Comparison of ENCODE assay signal across 7 worm cellular contexts in genomic region chrV:14140733-14141132, ce11.
TF ChIP-seq lines count a peak whose summit lies in the region.

No protein-coding gene starts in this region.

TF ChIP-seq in whole organism, L1 larva, 84 proteins besides CTCF, POLR2A, EP300 and RAD21 (continues in another document):
- TF ChIP-seq aly-2 (tag; optimal IDR thresholded peaks at IDR 0.05; lab: Kevin White, UChicago) (no peak), lin-13 (GFP tag; optimal IDR thresholded peaks at IDR 0.05; lab: Kevin White, UChicago) (no peak), lin-35 (GFP tag; optimal IDR thresholded peaks at IDR 0.05; lab: Kevin White, UChicago) (no peak), fkh-10 (GFP tag; optimal IDR thresholded peaks at IDR 0.05; lab: Kevin White, UChicago) (peak; percentile 89), mdl-1 (tag; optimal IDR thresholded peaks at IDR 0.05; lab: Kevin White, UChicago) (no peak), egl-13 (tag; optimal IDR thresholded peaks at IDR 0.05; lab: Kevin White, UChicago) (no peak), jun-1 (tag; optimal IDR thresholded peaks at IDR 0.05; lab: Kevin White, UChicago) (no peak), swsn-7 (tag; optimal IDR thresholded peaks at IDR 0.05; lab: Kevin White, UChicago) (no peak), nhr-47 (tag; optimal IDR thresholded peaks at IDR 0.05; lab: Kevin White, UChicago) (peak; percentile 10), efl-3 (GFP tag; optimal IDR thresholded peaks at IDR 0.05; lab: Kevin White, UChicago) (no peak), nhr-84 (tag; optimal IDR thresholded peaks at IDR 0.05; lab: Kevin White, UChicago) (no peak), C34B4.2 (tag; optimal IDR thresholded peaks at IDR 0.05; lab: Kevin White, UChicago) (no peak), skn-1 (tag; optimal IDR thresholded peaks at IDR 0.05; lab: Kevin White, UChicago) (no peak), ces-1 (GFP tag; optimal IDR thresholded peaks at IDR 0.05; lab: Kevin White, UChicago) (peak; percentile 95)

TF ChIP-seq in whole organism, L2 larva, 48 proteins besides CTCF, POLR2A, EP300 and RAD21:
- TF ChIP-seq nhr-21 (tag; optimal IDR thresholded peaks at IDR 0.05; lab: Kevin White, UChicago) = no peak
- peak in 1 of 2 experiments; percentile 21 for TF ChIP-seq lsy-2 (tag; optimal IDR thresholded peaks at IDR 0.05; lab: Kevin White, UChicago)
- no peak for TF ChIP-seq lin-13 (GFP tag; optimal IDR thresholded peaks at IDR 0.05; lab: Kevin White, UChicago)
- peak; percentile 58 for TF ChIP-seq sem-4 (tag; optimal IDR thresholded peaks at IDR 0.05; lab: Kevin White, UChicago)
- no peak for TF ChIP-seq ama-1 (optimal IDR thresholded peaks at IDR 0.05; lab: Kevin White, UChicago)
- peak; percentile 47 for TF ChIP-seq sma-9 (GFP tag; optimal IDR thresholded peaks at IDR 0.05; lab: Kevin White, UChicago)
- TF ChIP-seq sma-9 (tag; optimal IDR thresholded peaks at IDR 0.05; lab: Kevin White, UChicago) = no peak

TF ChIP-seq in whole organism, L3 larva, 47 proteins besides CTCF, POLR2A, EP300 and RAD21:
- TF ChIP-seq fkh-10 (GFP tag; optimal IDR thresholded peaks at IDR 0.05; lab: Kevin White, UChicago) (peak; percentile 82), unc-39 (tag; optimal IDR thresholded peaks at IDR 0.05; lab: Kevin White, UChicago) (no peak)

TF ChIP-seq in whole organism, L4 larva, 104 proteins besides CTCF, POLR2A, EP300 and RAD21 (continues in another document):
- TF ChIP-seq ctbp-1 (GFP tag; IDR thresholded peaks at IDR 0.05; lab: Robert Waterston, UW) = 0 out of 2 replicates have a peak, but pooled peaks have one; percentile 8
- TF ChIP-seq nhr-28 (tag; optimal IDR thresholded peaks at IDR 0.05; lab: Kevin White, UChicago) = no peak
- TF ChIP-seq ztf-11 (tag; optimal IDR thresholded peaks at IDR 0.05; lab: Kevin White, UChicago) = no peak
- TF ChIP-seq lin-39 (tag; optimal IDR thresholded peaks at IDR 0.05; lab: Kevin White, UChicago) = no peak
- TF ChIP-seq ceh-20 (GFP tag; IDR thresholded peaks at IDR 0.05; lab: Robert Waterston, UW) = no peak
- TF ChIP-seq vab-7 (GFP tag; IDR thresholded peaks at IDR 0.05; lab: Robert Waterston, UW) = no peak
- TF ChIP-seq mdt-29 (GFP tag; IDR thresholded peaks at IDR 0.05; lab: Robert Waterston, UW) = no peak
- TF ChIP-seq Y48G9A.11 (GFP tag; IDR thresholded peaks at IDR 0.05; lab: Robert Waterston, UW) = no peak
- TF ChIP-seq dmd-8 (GFP tag; IDR thresholded peaks at IDR 0.05; lab: Robert Waterston, UW) = no peak
- no peak for TF ChIP-seq snpc-4 (tag; optimal IDR thresholded peaks at IDR 0.05; lab: Kevin White, UChicago)
- TF ChIP-seq nhr-10 (tag; optimal IDR thresholded peaks at IDR 0.05; lab: Kevin White, UChicago) = no peak
- no peak for TF ChIP-seq nhr-111 (GFP tag; optimal IDR thresholded peaks at IDR 0.05; lab: Kevin White, UChicago)
- no peak for TF ChIP-seq nhr-76 (tag; optimal IDR thresholded peaks at IDR 0.05; lab: Kevin White, UChicago)
- no peak for TF ChIP-seq mes-2 (tag; optimal IDR thresholded peaks at IDR 0.05; lab: Kevin White, UChicago; ENCODE audit: poor library complexity, severe bottlenecking)
- TF ChIP-seq zfp-3 (GFP tag; conservative IDR thresholded peaks at IDR 0.05; lab: Robert Waterston, UW) = no peak
- TF ChIP-seq ces-1 (GFP tag; optimal IDR thresholded peaks at IDR 0.05; lab: Kevin White, UChicago) = peak; percentile 96
- TF ChIP-seq mep-1 (tag; optimal IDR thresholded peaks at IDR 0.05; lab: Kevin White, UChicago) = no peak
- TF ChIP-seq attf-4 (tag; optimal IDR thresholded peaks at IDR 0.05; lab: Kevin White, UChicago) = no peak
- TF ChIP-seq nhr-41 (GFP tag; IDR thresholded peaks at IDR 0.05; lab: Robert Waterston, UW) = no peak

TF ChIP-seq in whole organism, late embryonic, 69 proteins besides CTCF, POLR2A, EP300 and RAD21:
- peak; percentile 94 for TF ChIP-seq unc-42 (tag; optimal IDR thresholded peaks at IDR 0.05; lab: Kevin White, UChicago)
- TF ChIP-seq C38D4.7 (GFP tag; optimal IDR thresholded peaks at IDR 0.05; lab: Kevin White, UChicago) = no peak
TF ChIP-seq in whole organism, late embryonic: peak in this region for 1.

TF ChIP-seq in whole organism, mixed stage, embryonic, 35 proteins besides CTCF, POLR2A, EP300 and RAD21:
- TF ChIP-seq nhr-2 (tag; optimal IDR thresholded peaks at IDR 0.05; lab: Kevin White, UChicago) (no peak), ces-1 (GFP tag; optimal IDR thresholded peaks at IDR 0.05; lab: Kevin White, UChicago) (peak; percentile 83)

TF ChIP-seq in whole organism, young adult, 124 proteins besides CTCF, POLR2A, EP300 and RAD21:
- no peak for TF ChIP-seq lir-1 (GFP tag; conservative IDR thresholded peaks at IDR 0.05; lab: Robert Waterston, UW)
- no peak for TF ChIP-seq snpc-1.3 (tag; optimal IDR thresholded peaks at IDR 0.05; lab: Kevin White, UChicago; ENCODE audit: insufficient read depth)
- no peak for TF ChIP-seq cebp-1 (GFP tag; IDR thresholded peaks at IDR 0.05; lab: Robert Waterston, UW)
- TF ChIP-seq cebp-1 (tag; optimal IDR thresholded peaks at IDR 0.05; lab: Kevin White, UChicago) = peak; percentile 47
- TF ChIP-seq egl-18 (GFP tag; IDR thresholded peaks at IDR 0.05; lab: Robert Waterston, UW) = no peak
- no peak for TF ChIP-seq akir-1 (GFP tag; optimal IDR thresholded peaks at IDR 0.05; lab: Kevin White, UChicago)
- TF ChIP-seq lsl-1 (GFP tag; optimal IDR thresholded peaks at IDR 0.05; lab: Kevin White, UChicago) = no peak
